Worm (Caenorhabditis elegans) whole organism, L4/young adult: ENCODE measurements around the gene C55B6.1.

Source experiments
- W03F9.2 ChIP-seq: fragments of 150-350 bp; optimal IDR thresholded peaks from 2 replicates; lab custom pipeline; 2014; ENCODE audit warnings: missing biosample characterization, missing genetic modification characterization
- him-1 ChIP-seq: sonication (generic microtip); optimal IDR thresholded peaks from 2 replicates; lab custom pipeline; 2016; ENCODE audit warnings: missing genotype, missing genetic modification reagents, missing genetic modification characterization, missing compliant biosample characterization

ce11 chrX:7204175-7204574 lies 4.0 kb downstream of the C55B6.1 start:
- no peak for TF ChIP-seq him-1 (tag; lab: Kevin White, UChicago)
- no peak for TF ChIP-seq W03F9.2 (tag; lab: Kevin White, UChicago)
